Fruit fly (Drosophila melanogaster) whole organism, pupa: ENCODE data around the gene spn-D.

ENCODE experiments used
- CG10348 ChIP-seq: fragments of 200-800 bp; sonication (Bioruptor generic); IDR thresholded peaks from 2 replicates; pipeline ENCODE4 v1.3.6; 2022; ENCODE audit warnings: missing biosample characterization, missing genetic modification characterization
- CG12605 ChIP-seq: fragments of 200-800 bp; sonication (Bioruptor generic); IDR thresholded peaks from 2 replicates; pipeline ENCODE4 v1.3.6; 2022; ENCODE audit warnings: missing biosample characterization, missing genetic modification characterization
- CG13204 ChIP-seq: fragments of 200-800 bp; sonication (Bioruptor generic); optimal IDR thresholded peaks from 2 replicates; lab custom pipeline; 2018; ENCODE audit warnings: missing biosample characterization, mild to moderate bottlenecking, missing genetic modification characterization, moderate library complexity
- CG14655 ChIP-seq: fragments of 200-800 bp; sonication (Bioruptor generic); optimal IDR thresholded peaks from 3 replicates; lab custom pipeline; 2017; ENCODE audit warnings: mild to moderate bottlenecking, missing biosample characterization, missing genetic modification reagents, missing genetic modification characterization
- CG15710 ChIP-seq: fragments of 200-800 bp; sonication (Bioruptor generic); optimal IDR thresholded peaks from 2 replicates; lab custom pipeline; 2018; ENCODE audit warnings: missing biosample characterization, mild to moderate bottlenecking, missing genetic modification characterization, moderate library complexity
- CG17806 ChIP-seq: fragments of 200-800 bp; sonication (Bioruptor generic); optimal IDR thresholded peaks from 2 replicates; lab custom pipeline; 2018; ENCODE audit warnings: missing biosample characterization, mild to moderate bottlenecking, missing genetic modification characterization, moderate library complexity
- CG32121 ChIP-seq: fragments of 200-800 bp; sonication (Bioruptor generic); IDR thresholded peaks from 2 replicates; pipeline ENCODE4 v1.3.6; 2022; ENCODE audit warnings: missing biosample characterization, missing genetic modification characterization
- CG34367 ChIP-seq: fragments of 200-800 bp; sonication (Bioruptor generic); optimal IDR thresholded peaks from 2 replicates; lab custom pipeline; 2018; ENCODE audit warnings: missing biosample characterization, mild to moderate bottlenecking, missing genetic modification characterization
- CG4496 ChIP-seq: fragments of 200-800 bp; sonication (Bioruptor generic); IDR thresholded peaks from 3 replicates; pipeline ENCODE4 v1.3.6; 2022; ENCODE audit warnings: missing biosample characterization, missing genetic modification characterization
- CG8159 ChIP-seq: fragments of 200-800 bp; sonication (Bioruptor generic); optimal IDR thresholded peaks from 3 replicates; lab custom pipeline; 2018; ENCODE audit warnings: missing biosample characterization, mild to moderate bottlenecking, missing genetic modification characterization, moderate library complexity
- CG8301 ChIP-seq: fragments of 200-800 bp; sonication (Bioruptor generic); optimal IDR thresholded peaks from 2 replicates; lab custom pipeline; 2018; ENCODE audit warnings: missing biosample characterization, mild to moderate bottlenecking, missing genetic modification characterization
- CG9948 ChIP-seq: fragments of 200-800 bp; sonication (Bioruptor generic); optimal IDR thresholded peaks from 2 replicates; lab custom pipeline; 2018; ENCODE audit warnings: missing biosample characterization, mild to moderate bottlenecking, missing genetic modification characterization, moderate library complexity
- D1 ChIP-seq: fragments of 200-800 bp; sonication (Bioruptor generic); optimal IDR thresholded peaks from 2 replicates; lab custom pipeline; 2018; ENCODE audit warnings: missing biosample characterization, mild to moderate bottlenecking, missing genetic modification characterization, moderate library complexity
- EcR ChIP-seq: fragments of 200-800 bp; sonication (Bioruptor generic); optimal IDR thresholded peaks from 3 replicates; lab custom pipeline; 2019; ENCODE audit warnings: missing biosample characterization, missing genetic modification characterization, mild to moderate bottlenecking, moderate library complexity, missing genetic modification reagents
- Ets98B ChIP-seq: fragments of 200-800 bp; sonication (Bioruptor generic); IDR thresholded peaks from 2 replicates; pipeline ENCODE4 v1.3.6; 2022; ENCODE audit warnings: missing biosample characterization, missing genetic modification characterization
- Pif1A ChIP-seq: fragments of 200-800 bp; sonication (Bioruptor generic); optimal IDR thresholded peaks from 3 replicates; lab custom pipeline; 2016; ENCODE audit warnings: missing biosample characterization, missing genetic modification characterization
- Pif1B ChIP-seq: fragments of 200-800 bp; sonication (Bioruptor generic); optimal IDR thresholded peaks from 3 replicates; lab custom pipeline; 2016; ENCODE audit warnings: missing biosample characterization, missing genetic modification characterization
- Snoo ChIP-seq: fragments of 200-800 bp; sonication (Bioruptor generic); optimal IDR thresholded peaks from 3 replicates; lab custom pipeline; 2017; ENCODE audit warnings: missing biosample characterization, mild to moderate bottlenecking, missing genetic modification characterization, inconsistent platforms
- fd96Ca ChIP-seq: fragments of 200-800 bp; sonication (Bioruptor generic); IDR thresholded peaks from 3 replicates; pipeline ENCODE4 v1.3.6; 2022; ENCODE audit warnings: missing biosample characterization, missing genetic modification characterization
- gl ChIP-seq: fragments of 200-800 bp; sonication (Bioruptor generic); optimal IDR thresholded peaks from 2 replicates; lab custom pipeline; 2018; ENCODE audit warnings: missing biosample characterization, mild to moderate bottlenecking, missing genetic modification characterization
- rn ChIP-seq: fragments of 200-800 bp; sonication (Bioruptor generic); IDR thresholded peaks from 2 replicates; pipeline ENCODE4 v1.3.6; 2022; ENCODE audit warnings: missing biosample characterization, missing genetic modification characterization

The spn-D gene

dm6 chr3R:27154001-27154400 lies 11.5 kb upstream of the spn-D start:
- TF ChIP-seq CG13204 (GFP tag; lab: Kevin White, UChicago): no peak
- TF ChIP-seq CG10348 (GFP tag; lab: Robert Waterston, UW): no peak
- TF ChIP-seq CG9948 (tag; lab: Kevin White, UChicago): no peak
- no peak for TF ChIP-seq CG34367 (tag; lab: Kevin White, UChicago)
- TF ChIP-seq CG14655 (GFP tag; lab: Kevin White, UChicago): no peak
- no peak for TF ChIP-seq CG12605 (GFP tag; lab: Robert Waterston, UW)
- TF ChIP-seq CG17806 (tag; lab: Kevin White, UChicago): no peak
- TF ChIP-seq CG15710 (tag; lab: Kevin White, UChicago): no peak
- TF ChIP-seq Ets98B (GFP tag; lab: Robert Waterston, UW): no peak
- TF ChIP-seq CG4496 (GFP tag; lab: Robert Waterston, UW): no peak
- no peak for TF ChIP-seq EcR (GFP tag; lab: Kevin White, UChicago)
- no peak for TF ChIP-seq Snoo (tag; lab: Kevin White, UChicago)
- TF ChIP-seq fd96Ca (GFP tag; lab: Robert Waterston, UW): no peak
- no peak for TF ChIP-seq D1
- no peak for TF ChIP-seq gl (tag; lab: Kevin White, UChicago)
- TF ChIP-seq CG8159 (tag; lab: Kevin White, UChicago): no peak
- TF ChIP-seq CG8301 (tag; lab: Kevin White, UChicago): no peak
- TF ChIP-seq, all 21 proteins: peak for 0

DNA sequence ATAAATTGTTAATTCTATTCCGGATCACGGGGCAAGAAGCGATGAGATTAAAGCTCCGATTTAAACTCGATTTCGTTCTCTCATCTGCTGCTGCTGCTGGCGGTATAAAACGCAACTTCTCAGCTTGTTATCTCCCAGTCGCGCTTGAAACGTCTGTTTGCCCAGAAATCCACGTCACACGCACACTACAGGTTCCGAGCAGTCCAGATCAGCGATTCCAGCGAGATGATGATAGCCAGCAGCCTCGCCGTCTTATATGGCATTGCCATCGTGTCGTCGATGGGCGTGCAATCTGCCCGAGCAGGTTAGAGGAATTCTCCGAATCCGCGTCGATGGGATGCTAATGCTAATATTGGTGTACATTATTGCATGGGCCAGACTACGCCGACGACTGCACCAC lies 7.7 kb upstream of the spn-D start, which contains the start of gene grass:
TSS of gene grass (plus strand) at position 135 of the 400 bp plus-strand sequence.
- TF ChIP-seq rn (GFP tag; lab: Robert Waterston, UW) (no peak), CG4496 (GFP tag; lab: Robert Waterston, UW) (0 out of 3 replicates have a peak, but pooled peaks have one; percentile 15), Ets98B (GFP tag; lab: Robert Waterston, UW) (peak; percentile 32; the same call in 1 of the 2 replicates)

DNA sequence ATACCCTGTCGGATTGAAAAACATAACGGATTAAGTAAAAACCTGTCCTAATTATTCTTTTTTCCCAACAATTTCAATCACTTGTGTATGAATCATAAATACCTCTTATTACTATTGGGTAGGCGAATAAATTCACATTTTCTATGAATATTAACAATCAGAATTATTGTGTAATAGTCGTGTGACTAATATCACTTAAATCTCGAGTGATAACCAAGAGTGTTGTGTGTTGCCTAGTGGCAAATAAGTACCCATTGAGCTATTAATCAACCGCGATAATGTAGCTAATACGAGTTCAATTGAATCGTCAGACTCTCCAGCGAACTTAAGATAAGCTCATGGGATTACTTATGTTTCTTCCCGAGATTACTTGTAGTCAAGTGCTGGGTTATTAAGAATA lies 5.6 kb upstream of the spn-D start:
- TF ChIP-seq EcR (GFP tag; lab: Kevin White, UChicago) (no peak), CG32121 (GFP tag; lab: Robert Waterston, UW) (no peak), CG10348 (GFP tag; lab: Robert Waterston, UW) (no peak)

DNA sequence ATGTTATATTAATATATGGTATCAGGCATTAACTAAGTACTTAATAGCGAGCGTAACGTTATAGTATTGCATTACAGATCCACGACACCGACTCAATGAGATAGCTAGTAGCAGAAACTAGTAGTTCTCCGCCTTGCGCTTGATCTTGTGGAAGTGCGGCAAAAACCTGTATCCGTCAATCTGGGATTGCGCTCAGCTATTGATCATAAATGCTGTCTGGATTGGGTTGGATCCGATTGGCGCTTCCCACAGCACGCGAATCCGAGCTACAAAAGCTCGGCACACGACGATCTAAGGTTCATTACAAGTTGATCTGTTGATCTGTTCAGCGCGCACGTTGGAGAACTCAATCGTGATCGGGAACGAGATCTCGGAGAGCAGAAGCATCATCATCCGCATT lies 4.7 kb upstream of the spn-D start, which contains the start of gene CG5909:
TSS of gene CG5909 (plus strand) at position 301 of the 400 bp plus-strand sequence.
- TF ChIP-seq CG10348 (GFP tag; lab: Robert Waterston, UW) (no peak), rn (GFP tag; lab: Robert Waterston, UW) (no peak), CG8159 (tag; lab: Kevin White, UChicago) (no peak), EcR (GFP tag; lab: Kevin White, UChicago) (no peak), CG9948 (tag; lab: Kevin White, UChicago) (no peak), CG32121 (GFP tag; lab: Robert Waterston, UW) (no peak), CG13204 (GFP tag; lab: Kevin White, UChicago) (no peak), Snoo (tag; lab: Kevin White, UChicago) (no peak), CG12605 (GFP tag; lab: Robert Waterston, UW) (no peak), Pif1A (GFP tag; lab: Kevin White, UChicago) (no peak), CG34367 (tag; lab: Kevin White, UChicago) (no peak), D1 (no peak), CG15710 (tag; lab: Kevin White, UChicago) (no peak)

DNA sequence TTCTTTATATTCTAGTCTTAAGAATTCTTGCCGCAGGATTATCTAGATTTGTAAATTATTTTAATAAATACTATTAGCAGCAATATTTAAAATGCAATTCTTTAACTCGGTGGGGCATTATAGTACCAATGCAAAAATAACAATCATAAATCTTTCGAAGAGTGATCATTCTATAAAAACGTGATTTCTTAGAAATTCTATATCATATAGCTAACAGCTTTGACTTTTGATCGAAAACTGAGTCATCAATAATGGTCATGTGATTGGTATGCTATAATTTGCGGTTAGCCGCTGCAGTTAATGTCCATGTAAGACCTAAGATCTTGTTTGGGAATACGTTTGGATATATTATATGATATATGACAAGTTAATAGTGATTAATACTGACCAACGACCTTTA lies 2.7 kb upstream of the spn-D start, which contains the start of gene ppk31:
TSS of gene ppk31 (plus strand) at position 301 of the 400 bp plus-strand sequence.
- TF ChIP-seq rn (GFP tag; lab: Robert Waterston, UW) (no peak), gl (tag; lab: Kevin White, UChicago) (no peak), CG14655 (GFP tag; lab: Kevin White, UChicago) (no peak), EcR (GFP tag; lab: Kevin White, UChicago) (no peak), CG13204 (GFP tag; lab: Kevin White, UChicago) (no peak), CG17806 (tag; lab: Kevin White, UChicago) (no peak)

- TF ChIP-seq gl (tag; lab: Kevin White, UChicago) (peak; percentile 45), CG4496 (GFP tag; lab: Robert Waterston, UW) (peak; percentile 92), CG10348 (GFP tag; lab: Robert Waterston, UW) (no peak), Snoo (tag; lab: Kevin White, UChicago) (no peak), fd96Ca (GFP tag; lab: Robert Waterston, UW) (peak; percentile 86), Pif1B (GFP tag; lab: Kevin White, UChicago) (peak; percentile 78), D1 (no peak), Pif1A (GFP tag; lab: Kevin White, UChicago) (peak; percentile 84), CG12605 (GFP tag; lab: Robert Waterston, UW) (peak; percentile 90), CG8159 (tag; lab: Kevin White, UChicago) (peak; percentile 70), Ets98B (GFP tag; lab: Robert Waterston, UW) (peak; percentile 94), CG32121 (GFP tag; lab: Robert Waterston, UW) (peak; percentile 91), rn (GFP tag; lab: Robert Waterston, UW) (peak; percentile 82), CG17806 (tag; lab: Kevin White, UChicago) (peak; percentile 82), EcR (GFP tag; lab: Kevin White, UChicago) (no peak), CG9948 (tag; lab: Kevin White, UChicago) (peak; percentile 79), CG15710 (tag; lab: Kevin White, UChicago) (peak; percentile 57), CG34367 (tag; lab: Kevin White, UChicago) (peak; percentile 37), CG13204 (GFP tag; lab: Kevin White, UChicago) (peak; percentile 14), CG14655 (GFP tag; lab: Kevin White, UChicago) (peak; percentile 92), CG8301 (tag; lab: Kevin White, UChicago) (peak; percentile 92)
These were observed 1.8 kb downstream of the spn-D start for dm6 chr3R:27167350-27167749.
